Fruit fly (Drosophila melanogaster) Kc167 (cell line): Measurements from ENCODE around the gene CG17121.

ENCODE experiments used
- Sin3A ChIP-seq: fragments of >200 bp; optimal IDR thresholded peaks from 2 replicates; lab custom pipeline; 2018; ENCODE audit warnings: missing external identifiers
- h ChIP-seq: fragments of >200 bp; optimal IDR thresholded peaks from 3 replicates; lab custom pipeline; 2018; ENCODE audit warnings: missing external identifiers
- insv ChIP-seq: fragments of >200 bp; optimal IDR thresholded peaks from 3 replicates; lab custom pipeline; 2018; ENCODE audit warnings: missing external identifiers

DNA sequence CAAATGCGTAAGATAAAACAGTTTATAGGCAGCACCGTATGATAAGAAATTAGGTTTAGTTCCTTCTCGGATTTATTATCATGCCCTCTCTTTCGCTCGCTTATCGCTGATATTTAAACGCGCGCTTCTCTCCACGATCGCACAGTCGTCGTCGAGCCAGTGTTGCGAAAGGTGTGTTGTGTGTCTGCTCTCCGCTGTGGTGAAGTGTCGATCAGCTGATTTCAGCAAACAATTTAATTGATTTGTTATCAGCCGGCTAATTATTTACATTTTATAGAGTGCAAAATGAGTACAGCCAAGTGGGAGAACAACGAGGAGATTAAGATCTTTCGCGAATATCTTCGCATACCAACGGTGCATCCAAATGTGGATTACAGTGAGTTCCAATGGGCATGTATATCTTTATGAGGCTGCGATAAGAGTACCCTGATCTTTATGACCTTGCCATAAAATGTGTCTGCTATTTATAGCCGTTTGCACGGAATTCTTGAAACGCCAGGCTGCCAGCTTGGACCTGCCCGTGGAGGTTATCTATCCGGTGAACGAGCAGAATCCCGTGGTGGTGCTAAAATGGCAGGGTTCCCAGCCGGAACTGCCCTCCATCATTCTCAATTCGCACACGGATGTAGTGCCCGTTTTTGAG is 43.7 kb upstream of the CG17121 start, which contains the start of the genes CG17110 and CG6726:
- no peak for TF ChIP-seq insv (lab: Kevin White, UChicago)
- TF ChIP-seq Sin3A (lab: Kevin White, UChicago), result no peak
- no peak for TF ChIP-seq h
